Worm (Caenorhabditis elegans) whole organism, L4 larva: ENCODE results near the gene T16D1.1.

ENCODE experiments used
- R02D3.7 ChIP-seq: fragments of 150-350 bp; sonication (generic microtip); optimal IDR thresholded peaks from 3 replicates; lab custom pipeline; 2014; ENCODE audit warnings: missing biosample characterization, missing genetic modification characterization
- T20F7.1 ChIP-seq: fragments of 200-800 bp; sonication (Bioruptor generic); optimal IDR thresholded peaks from 2 replicates; lab custom pipeline; 2018; ENCODE audit warnings: mild to moderate bottlenecking, missing genetic modification characterization, missing compliant biosample characterization
- Y48G9A.11 ChIP-seq: fragments of 200-800 bp; sonication (Bioruptor generic); IDR thresholded peaks from 2 replicates; pipeline ENCODE4 v1.3.6; 2022; ENCODE audit warnings: missing genetic modification reagents, missing genetic modification characterization, missing compliant biosample characterization
- ZK337.2 ChIP-seq: fragments of 200-800 bp; sonication (Bioruptor generic); IDR thresholded peaks from 2 replicates; pipeline ENCODE4 v1.3.6; 2022; ENCODE audit warnings: missing genetic modification reagents, missing genetic modification characterization, missing compliant biosample characterization
- aha-1 ChIP-seq: fragments of 150-350 bp; peaks from one replicate; lab custom pipeline; 2014; ENCODE audit warnings: missing biosample characterization, missing genetic modification characterization
- ama-1 ChIP-seq: fragments of 150-350 bp; optimal IDR thresholded peaks from 2 replicates; lab custom pipeline; 2014; ENCODE audit warnings: inconsistent platforms, mixed read lengths
- ceh-28 ChIP-seq: fragments of 150-350 bp; optimal IDR thresholded peaks from 2 replicates; lab custom pipeline; 2014; ENCODE audit warnings: missing biosample characterization, missing genetic modification reagents, missing genetic modification characterization
- ceh-44 ChIP-seq: fragments of 200-800 bp; sonication (Bioruptor generic); IDR thresholded peaks from 2 replicates; pipeline ENCODE4 v1.3.6; 2022; ENCODE audit warnings: missing genetic modification reagents, missing genetic modification characterization, missing compliant biosample characterization
- ces-1 ChIP-seq: fragments of 150-350 bp; sonication (generic microtip); optimal IDR thresholded peaks from 4 replicates; lab custom pipeline; 2014; ENCODE audit warnings: missing biosample characterization, missing genetic modification reagents, missing genetic modification characterization
- ctbp-1 ChIP-seq: fragments of 200-800 bp; sonication (Bioruptor generic); IDR thresholded peaks from 2 replicates; pipeline ENCODE4 v1.3.6; 2022; ENCODE audit warnings: missing genetic modification reagents, missing genetic modification characterization, missing compliant biosample characterization
- daf-8 ChIP-seq: fragments of 200-800 bp; sonication (Bioruptor generic); IDR thresholded peaks from 2 replicates; pipeline ENCODE4 v1.3.6; 2022; ENCODE audit warnings: missing genetic modification characterization, missing compliant biosample characterization
- dmd-6 ChIP-seq: fragments of 200-800 bp; sonication (Bioruptor generic); IDR thresholded peaks from 2 replicates; pipeline ENCODE4 v1.3.6; 2022; ENCODE audit warnings: missing genetic modification reagents, missing genetic modification characterization, missing compliant biosample characterization
- dmd-9 ChIP-seq: fragments of 200-800 bp; sonication (Bioruptor generic); IDR thresholded peaks from 2 replicates; pipeline ENCODE4 v1.3.6; 2022; ENCODE audit warnings: missing genetic modification reagents, missing genetic modification characterization, missing compliant biosample characterization
- duxl-1 ChIP-seq: sonication (generic microtip); optimal IDR thresholded peaks from 2 replicates; lab custom pipeline; 2016; ENCODE audit warnings: mild to moderate bottlenecking, missing genetic modification characterization, moderate library complexity, missing compliant biosample characterization; ENCODE audit not compliant: poor library complexity
- dve-1 ChIP-seq: sonication (generic microtip); optimal IDR thresholded peaks from 2 replicates; lab custom pipeline; 2017; ENCODE audit warnings: antibody characterized with exemption, mild to moderate bottlenecking, missing genetic modification characterization, missing compliant biosample characterization; ENCODE audit not compliant: insufficient read depth
- egl-43 ChIP-seq: fragments of 200-800 bp; sonication (Bioruptor generic); IDR thresholded peaks from 2 replicates; pipeline ENCODE4 v1.3.6; 2022; ENCODE audit warnings: missing genetic modification reagents, missing genetic modification characterization, missing compliant biosample characterization
- fkh-10 ChIP-seq: fragments of 150-350 bp; optimal IDR thresholded peaks from 2 replicates; lab custom pipeline; 2014; ENCODE audit warnings: missing biosample characterization, missing genetic modification reagents, missing genetic modification characterization
- gei-8 ChIP-seq: fragments of 200-800 bp; sonication (Bioruptor generic); optimal IDR thresholded peaks from 2 replicates; lab custom pipeline; 2018; ENCODE audit warnings: mild to moderate bottlenecking, missing genetic modification characterization, missing compliant biosample characterization
- hif-1 ChIP-seq, 2 experiments: sonication (generic microtip); optimal IDR thresholded peaks; 2 replicates each; lab custom pipeline; 2016 to 2017; ENCODE audit warnings: missing compliant biosample characterization in 2 of 2, missing genetic modification characterization in 2 of 2, missing genetic modification reagents in 2 of 2, missing genotype in 2 of 2, mild to moderate bottlenecking in 1 of 2
- hlh-11 ChIP-seq: fragments of 200-800 bp; sonication (Bioruptor generic); optimal IDR thresholded peaks from 2 replicates; lab custom pipeline; 2018; ENCODE audit warnings: mild to moderate bottlenecking, missing genetic modification characterization, missing compliant biosample characterization
- hlh-30 ChIP-seq: sonication (generic microtip); optimal IDR thresholded peaks from 2 replicates; lab custom pipeline; 2017; ENCODE audit warnings: antibody characterized with exemption, mild to moderate bottlenecking, missing genetic modification characterization, missing compliant biosample characterization; ENCODE audit not compliant: insufficient read depth
- jun-1 ChIP-seq: fragments of 150-350 bp; optimal IDR thresholded peaks from 2 replicates; lab custom pipeline; 2014; ENCODE audit warnings: missing biosample characterization, missing genetic modification reagents, missing genetic modification characterization
- lin-15B ChIP-seq: fragments of 150-350 bp; sonication (generic microtip); optimal IDR thresholded peaks from 3 replicates; lab custom pipeline; 2014; ENCODE audit warnings: missing biosample characterization, missing genetic modification characterization
- lin-29 ChIP-seq: fragments of 200-800 bp; sonication (Bioruptor generic); IDR thresholded peaks from 2 replicates; pipeline ENCODE4 v1.3.6; 2022; ENCODE audit warnings: missing genetic modification reagents, missing genetic modification characterization, missing compliant biosample characterization
- lin-39 ChIP-seq: fragments of 150-350 bp; optimal IDR thresholded peaks from 2 replicates; lab custom pipeline; 2014; ENCODE audit warnings: missing biosample characterization, missing genetic modification reagents, missing genetic modification characterization
- lsy-2 ChIP-seq, 2 experiments: fragments of 150-350 bp in 1 of 2; sonication (generic microtip) in 1 of 2; optimal IDR thresholded peaks; 2 replicates each; lab custom pipeline; 2014 to 2017; ENCODE audit warnings: missing biosample characterization in 2 of 2, missing genetic modification characterization in 2 of 2
- mdl-1 ChIP-seq, 2 experiments: fragments of 150-350 bp in 1 of 2; sonication (generic microtip) in 1 of 2; optimal IDR thresholded peaks; 2 replicates each; lab custom pipeline; 2014 to 2017; ENCODE audit warnings: missing biosample characterization in 2 of 2, missing genetic modification characterization in 2 of 2
- mep-1 ChIP-seq: fragments of 150-350 bp; sonication (generic microtip); optimal IDR thresholded peaks from 3 replicates; lab custom pipeline; 2014; ENCODE audit warnings: missing biosample characterization, missing genetic modification characterization
- mes-2 ChIP-seq: sonication (generic microtip); optimal IDR thresholded peaks from 2 replicates; lab custom pipeline; 2016; ENCODE audit warnings: missing genotype, mild to moderate bottlenecking, missing genetic modification characterization, missing compliant biosample characterization; ENCODE audit not compliant: poor library complexity, severe bottlenecking
- mxl-2 ChIP-seq: fragments of 200-800 bp; sonication (Bioruptor generic); conservative IDR thresholded peaks from 2 replicates; pipeline ENCODE4 v1.3.6; 2022; ENCODE audit warnings: missing genetic modification reagents, missing genetic modification characterization, missing compliant biosample characterization
- mxl-3 ChIP-seq: fragments of 200-800 bp; sonication (Bioruptor generic); optimal IDR thresholded peaks from 2 replicates; lab custom pipeline; 2018; ENCODE audit warnings: mild to moderate bottlenecking, missing genetic modification characterization, missing compliant biosample characterization
- nhr-10 ChIP-seq: fragments of 150-350 bp; optimal IDR thresholded peaks from 2 replicates; lab custom pipeline; 2014; ENCODE audit warnings: missing biosample characterization, missing genetic modification characterization
- nhr-11 ChIP-seq: fragments of 150-350 bp; optimal IDR thresholded peaks from 2 replicates; lab custom pipeline; 2014; ENCODE audit warnings: missing biosample characterization, missing genetic modification characterization
- nhr-237 ChIP-seq: sonication (generic microtip); optimal IDR thresholded peaks from 2 replicates; lab custom pipeline; 2017; ENCODE audit warnings: missing biosample characterization, missing genetic modification characterization
- nhr-28 ChIP-seq: fragments of 150-350 bp; optimal IDR thresholded peaks from 2 replicates; lab custom pipeline; 2014; ENCODE audit warnings: missing biosample characterization, missing genetic modification characterization
- nhr-41 ChIP-seq: fragments of 200-800 bp; sonication (Bioruptor generic); IDR thresholded peaks from 2 replicates; pipeline ENCODE4 v1.3.6; 2022; ENCODE audit warnings: missing genetic modification reagents, missing genetic modification characterization, missing compliant biosample characterization
- nhr-48 ChIP-seq: sonication (generic microtip); optimal IDR thresholded peaks from 2 replicates; lab custom pipeline; 2016; ENCODE audit warnings: mild to moderate bottlenecking, missing genetic modification characterization, missing compliant biosample characterization
- nhr-77 ChIP-seq: fragments of 150-350 bp; optimal IDR thresholded peaks from 2 replicates; lab custom pipeline; 2014; ENCODE audit warnings: missing biosample characterization, missing genetic modification characterization
- php-3 ChIP-seq: fragments of 200-800 bp; sonication (Bioruptor generic); IDR thresholded peaks from 2 replicates; pipeline ENCODE4 v1.3.6; 2022; ENCODE audit warnings: missing genetic modification reagents, missing genetic modification characterization, missing compliant biosample characterization
- pqm-1 ChIP-seq: sonication (generic microtip); optimal IDR thresholded peaks from 2 replicates; lab custom pipeline; 2017; ENCODE audit warnings: missing biosample characterization, missing genetic modification characterization
- sdz-12 ChIP-seq: fragments of 200-800 bp; sonication (Bioruptor generic); optimal IDR thresholded peaks from 2 replicates; lab custom pipeline; 2018; ENCODE audit warnings: mild to moderate bottlenecking, missing genetic modification characterization, missing compliant biosample characterization
- skn-1 ChIP-seq: fragments of 150-350 bp; optimal IDR thresholded peaks from 2 replicates; lab custom pipeline; 2014; ENCODE audit warnings: missing biosample characterization, missing genetic modification characterization
- spr-1 ChIP-seq: sonication (generic microtip); optimal IDR thresholded peaks from 2 replicates; lab custom pipeline; 2016; ENCODE audit warnings: mild to moderate bottlenecking, missing genetic modification characterization, missing compliant biosample characterization
- tag-97 ChIP-seq: fragments of 200-800 bp; sonication (Bioruptor generic); IDR thresholded peaks from 2 replicates; pipeline ENCODE4 v1.3.6; 2022; ENCODE audit warnings: missing genetic modification characterization, missing compliant biosample characterization
- tra-1 ChIP-seq: fragments of 200-800 bp; sonication (Bioruptor generic); IDR thresholded peaks from 2 replicates; pipeline ENCODE4 v1.3.6; 2022; ENCODE audit warnings: missing genetic modification reagents, missing genetic modification characterization, missing compliant biosample characterization
- unc-39 ChIP-seq: sonication (generic microtip); optimal IDR thresholded peaks from 2 replicates; lab custom pipeline; 2017; ENCODE audit warnings: missing biosample characterization, missing genetic modification characterization
- unc-62 ChIP-seq, 3 experiments: fragments of 150-350 bp in 1 of 3; sonication (generic microtip); optimal IDR thresholded peaks in 2 of 3; peaks in 1 of 3; 1 replicate in 1 of 3; 2 replicates in 2 of 3; lab custom pipeline; 2014 to 2017; ENCODE audit warnings: missing biosample characterization in 3 of 3, missing genetic modification characterization in 3 of 3, missing genetic modification reagents in 3 of 3, missing genotype in 1 of 3
- vab-7 ChIP-seq: fragments of 200-800 bp; sonication (Bioruptor generic); IDR thresholded peaks from 2 replicates; pipeline ENCODE4 v1.3.6; 2022; ENCODE audit warnings: missing genetic modification reagents, missing genetic modification characterization, missing compliant biosample characterization
- zag-1 ChIP-seq: fragments of 150-350 bp; optimal IDR thresholded peaks from 2 replicates; lab custom pipeline; 2014; ENCODE audit warnings: missing biosample characterization, missing genetic modification characterization
- ztf-11 ChIP-seq: fragments of 150-350 bp; optimal IDR thresholded peaks from 2 replicates; lab custom pipeline; 2014; ENCODE audit warnings: missing biosample characterization, missing genetic modification characterization

T16D1.1 gene

DNA sequence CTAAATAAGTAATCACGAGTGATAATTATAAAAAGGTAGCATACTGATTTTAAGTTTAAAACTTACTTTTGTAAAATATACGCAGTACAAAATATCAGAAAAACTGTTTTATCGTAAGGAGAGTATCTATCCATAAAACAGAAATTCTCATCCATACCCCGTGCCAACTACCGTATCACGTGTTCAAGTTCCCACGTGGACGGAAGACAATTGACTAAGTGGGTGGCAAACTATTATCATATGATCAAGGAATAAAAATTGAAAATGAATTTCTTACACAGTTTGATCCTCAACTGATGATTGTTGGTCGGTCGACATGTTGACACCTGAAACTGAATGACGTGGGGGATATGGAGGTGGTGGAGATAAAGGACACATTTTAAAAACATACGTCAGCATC is 40.7 kb upstream of the T16D1.1 start, which contains the start of gene pmt-1:
Gene pmt-1 (minus strand): TSS at position 332 of the 400 bp plus-strand sequence.
- TF ChIP-seq nhr-11 (tag; lab: Kevin White, UChicago) (no peak), vab-7 (GFP tag; lab: Robert Waterston, UW) (no peak), ama-1 (lab: Kevin White, UChicago) (no peak), T20F7.1 (GFP tag; lab: Kevin White, UChicago) (peak; percentile 11), aha-1 (tag; lab: Kevin White, UChicago) (no peak), lin-39 (tag; lab: Kevin White, UChicago) (no peak), php-3 (GFP tag; lab: Robert Waterston, UW) (no peak), mxl-3 (peak; percentile 87), zag-1 (tag; lab: Kevin White, UChicago) (no peak), Y48G9A.11 (GFP tag; lab: Robert Waterston, UW) (no peak), ctbp-1 (GFP tag; lab: Robert Waterston, UW) (no peak), jun-1 (tag; lab: Kevin White, UChicago) (no peak), unc-39 (tag; lab: Kevin White, UChicago) (no peak), lsy-2 (tag; optimal IDR thresholded peaks at IDR 0.05; lab: Kevin White, UChicago) (peak in 1 of 2 experiments; percentile 31), gei-8 (GFP tag; lab: Kevin White, UChicago) (no peak), hlh-11 (peak; percentile 75), ceh-28 (tag; lab: Kevin White, UChicago) (no peak), egl-43 (GFP tag; lab: Robert Waterston, UW) (no peak), nhr-48 (tag; lab: Kevin White, UChicago) (no peak), nhr-77 (tag; lab: Kevin White, UChicago) (no peak), mep-1 (tag; lab: Kevin White, UChicago) (peak; percentile 33), hlh-30 (tag; lab: Kevin White, UChicago) (peak; percentile 91), nhr-10 (tag; lab: Kevin White, UChicago) (peak; percentile 42), dve-1 (tag; lab: Kevin White, UChicago) (peak; percentile 84), spr-1 (tag; lab: Kevin White, UChicago) (no peak), mes-2 (no peak), hif-1 (tag; optimal IDR thresholded peaks at IDR 0.05; lab: Kevin White, UChicago) (no peak), unc-62 (GFP tag; optimal IDR thresholded peaks at IDR 0.05 in 1 of 2; lab: Kevin White, UChicago) (no peak), unc-62 (tag; optimal IDR thresholded peaks at IDR 0.05; lab: Kevin White, UChicago) (no peak), nhr-41 (GFP tag; lab: Robert Waterston, UW) (no peak), dmd-6 (GFP tag; lab: Robert Waterston, UW) (peak; percentile 72), lin-29 (GFP tag; lab: Robert Waterston, UW) (no peak), nhr-28 (tag; lab: Kevin White, UChicago) (peak; percentile 28), fkh-10 (GFP tag; lab: Kevin White, UChicago) (no peak), tra-1 (peak; percentile 83), ZK337.2 (no peak), daf-8 (GFP tag; lab: Robert Waterston, UW) (no peak), R02D3.7 (tag; lab: Kevin White, UChicago) (no peak), lin-15B (tag; lab: Kevin White, UChicago) (no peak), mdl-1 (tag; optimal IDR thresholded peaks at IDR 0.05; lab: Kevin White, UChicago) (peak; percentile 41 to 71), ztf-11 (no peak), ceh-44 (GFP tag; lab: Robert Waterston, UW) (no peak)

- TF ChIP-seq skn-1 (tag; lab: Kevin White, UChicago) (no peak), lin-29 (GFP tag; lab: Robert Waterston, UW) (no peak), duxl-1 (no peak), nhr-237 (tag; lab: Kevin White, UChicago) (no peak), pqm-1 (tag; lab: Kevin White, UChicago) (peak; percentile 69), mxl-3 (peak; percentile 7), sdz-12 (no peak), ZK337.2 (no peak), unc-62 (GFP tag; optimal IDR thresholded peaks at IDR 0.05 in 1 of 2; lab: Kevin White, UChicago) (peak in 1 of 2 experiments; percentile 59), unc-62 (tag; optimal IDR thresholded peaks at IDR 0.05; lab: Kevin White, UChicago) (no peak), ctbp-1 (GFP tag; lab: Robert Waterston, UW) (no peak), vab-7 (GFP tag; lab: Robert Waterston, UW) (no peak), mxl-2 (no peak), Y48G9A.11 (GFP tag; lab: Robert Waterston, UW) (no peak), nhr-41 (GFP tag; lab: Robert Waterston, UW) (no peak), dmd-9 (GFP tag; lab: Robert Waterston, UW) (no peak), tag-97 (GFP tag; lab: Robert Waterston, UW) (no peak), ces-1 (GFP tag; lab: Kevin White, UChicago) (no peak), nhr-10 (tag; lab: Kevin White, UChicago) (peak; percentile 57), zag-1 (tag; lab: Kevin White, UChicago) (no peak)
Measured at ce11 chrII:5281137-5281536, 39.7 kb upstream of the T16D1.1 start.
